Worm (Caenorhabditis elegans): ENCODE results near the gene eif-3.D.
A peak's percentile ranks its signal among the peaks of the same experiment; 100 is the strongest.

Gene eif-3.D

ce11 chrIII:8949147-8949546 lies 22.2 kb downstream of the eif-3.D start:
- no peak for TF ChIP-seq mep-1 (tag; optimal IDR thresholded peaks at IDR 0.05)
- TF ChIP-seq mab-5 (tag; optimal IDR thresholded peaks at IDR 0.05), result no peak
- no peak for TF ChIP-seq nhr-237 (tag; optimal IDR thresholded peaks at IDR 0.05)
- no peak for TF ChIP-seq M03D4.4 (tag; optimal IDR thresholded peaks at IDR 0.05)
- TF ChIP-seq ham-2 (GFP tag; optimal IDR thresholded peaks at IDR 0.05), result no peak
- TF ChIP-seq lin-13 (tag; optimal IDR thresholded peaks at IDR 0.05), result no peak
- TF ChIP-seq unc-120 (tag; optimal IDR thresholded peaks at IDR 0.05; ENCODE audit: poor library complexity, severe bottlenecking), result no peak
- no peak for TF ChIP-seq hlh-1 (tag; optimal IDR thresholded peaks at IDR 0.05)
- TF ChIP-seq flh-1 (GFP tag; optimal IDR thresholded peaks at IDR 0.05), result no peak
- TF ChIP-seq ceh-83 (GFP tag; optimal IDR thresholded peaks at IDR 0.05), result no peak
- no peak for TF ChIP-seq sem-2 (GFP tag; optimal IDR thresholded peaks at IDR 0.05)
- TF ChIP-seq sptf-1 (tag; optimal IDR thresholded peaks at IDR 0.05), result no peak
- no peak for TF ChIP-seq elt-3 (tag; optimal IDR thresholded peaks at IDR 0.05)
- no peak for TF ChIP-seq mls-2 (tag; optimal IDR thresholded peaks at IDR 0.05)
- no peak for TF ChIP-seq tbx-8 (GFP tag; optimal IDR thresholded peaks at IDR 0.05)
- TF ChIP-seq nhr-2 (tag; optimal IDR thresholded peaks at IDR 0.05), result no peak
- TF ChIP-seq elt-1 (tag; optimal IDR thresholded peaks at IDR 0.05; ENCODE audit: borderline replicate concordance, insufficient read depth), result no peak

ce11 chrIII:8946285-8946684 lies 25.1 kb downstream of the eif-3.D start:
- no peak for TF ChIP-seq nhr-12 (tag; optimal IDR thresholded peaks at IDR 0.05)
- TF ChIP-seq nhr-28 (tag; optimal IDR thresholded peaks at IDR 0.05), result no peak
- no peak for TF ChIP-seq elt-3 (tag; optimal IDR thresholded peaks at IDR 0.05)
- no peak for TF ChIP-seq ztf-11 (tag; optimal IDR thresholded peaks at IDR 0.05)
- no peak for TF ChIP-seq unc-62 (GFP tag; optimal IDR thresholded peaks at IDR 0.05)
- no peak for TF ChIP-seq blmp-1 (tag; optimal IDR thresholded peaks at IDR 0.05)
- no peak for TF ChIP-seq lin-32 (GFP tag; optimal IDR thresholded peaks at IDR 0.05)
- no peak for TF ChIP-seq ces-1 (GFP tag; optimal IDR thresholded peaks at IDR 0.05)
- TF ChIP-seq sem-2 (GFP tag; optimal IDR thresholded peaks at IDR 0.05), result no peak
- TF ChIP-seq elt-1 (tag; optimal IDR thresholded peaks at IDR 0.05; ENCODE audit: borderline replicate concordance, insufficient read depth), result no peak
- no peak for TF ChIP-seq mab-5 (tag; optimal IDR thresholded peaks at IDR 0.05)

ce11 chrIII:8944357-8944756 lies 27.0 kb downstream of the eif-3.D start, which contains the start of gene dhrr-1:
dhrr-1 (plus strand) TSS chrIII:8944657.
- no peak for TF ChIP-seq cnd-1 (tag; optimal IDR thresholded peaks at IDR 0.05)
- no peak for TF ChIP-seq lin-13 (tag; optimal IDR thresholded peaks at IDR 0.05)
- no peak for TF ChIP-seq nhr-28 (tag; optimal IDR thresholded peaks at IDR 0.05)
- TF ChIP-seq nhr-12 (tag; optimal IDR thresholded peaks at IDR 0.05), result no peak
- no peak for TF ChIP-seq snpc-4 (tag; optimal IDR thresholded peaks at IDR 0.05)
- TF ChIP-seq blmp-1 (tag; optimal IDR thresholded peaks at IDR 0.05), result no peak
- no peak for TF ChIP-seq pha-4 (tag; optimal IDR thresholded peaks at IDR 0.05)
- no peak for TF ChIP-seq lsy-2 (tag; optimal IDR thresholded peaks at IDR 0.05)
- no peak for TF ChIP-seq unc-120 (tag; optimal IDR thresholded peaks at IDR 0.05; ENCODE audit: poor library complexity, severe bottlenecking)

ce11 chrIII:8937571-8937970 lies 33.8 kb downstream of the eif-3.D start:
- TF ChIP-seq lsy-2 (tag; optimal IDR thresholded peaks at IDR 0.05) (peak; percentile 17), nhr-237 (tag; optimal IDR thresholded peaks at IDR 0.05) (peak; percentile 21), elt-1 (tag; optimal IDR thresholded peaks at IDR 0.05; ENCODE audit: borderline replicate concordance, insufficient read depth) (peak; percentile 28), sptf-1 (tag; optimal IDR thresholded peaks at IDR 0.05) (peak; percentile 96), blmp-1 (tag; optimal IDR thresholded peaks at IDR 0.05) (no peak), sem-2 (GFP tag; optimal IDR thresholded peaks at IDR 0.05) (peak; percentile 86), ztf-11 (tag; optimal IDR thresholded peaks at IDR 0.05) (peak; percentile 42), mls-2 (tag; optimal IDR thresholded peaks at IDR 0.05) (peak; percentile 97), ces-1 (GFP tag; optimal IDR thresholded peaks at IDR 0.05) (no peak), hlh-1 (tag; optimal IDR thresholded peaks at IDR 0.05) (peak; percentile 62), lin-32 (GFP tag; optimal IDR thresholded peaks at IDR 0.05) (peak; percentile 93), ceh-39 (tag; optimal IDR thresholded peaks at IDR 0.05) (peak; percentile 31), pha-4 (tag; optimal IDR thresholded peaks at IDR 0.05) (peak; percentile 69), ceh-43 (GFP tag; optimal IDR thresholded peaks at IDR 0.05) (peak; percentile 89), nhr-76 (tag; optimal IDR thresholded peaks at IDR 0.05) (no peak), nhr-12 (tag; optimal IDR thresholded peaks at IDR 0.05) (no peak), tbx-8 (GFP tag; optimal IDR thresholded peaks at IDR 0.05) (peak; percentile 70), drap-1 (GFP tag; optimal IDR thresholded peaks at IDR 0.05) (peak; percentile 95), unc-120 (tag; optimal IDR thresholded peaks at IDR 0.05; ENCODE audit: poor library complexity, severe bottlenecking) (peak; percentile 88), zip-8 (tag; optimal IDR thresholded peaks at IDR 0.05) (peak; percentile 29), cnd-1 (tag; optimal IDR thresholded peaks at IDR 0.05) (peak; percentile 96), mab-5 (tag; optimal IDR thresholded peaks at IDR 0.05) (no peak), flh-1 (GFP tag; optimal IDR thresholded peaks at IDR 0.05) (peak; percentile 84), unc-39 (tag; optimal IDR thresholded peaks at IDR 0.05) (peak; percentile 66), M03D4.4 (tag; optimal IDR thresholded peaks at IDR 0.05) (peak; percentile 96), mep-1 (tag; optimal IDR thresholded peaks at IDR 0.05) (no peak), snpc-4 (tag; optimal IDR thresholded peaks at IDR 0.05) (no peak), ceh-83 (GFP tag; optimal IDR thresholded peaks at IDR 0.05) (peak; percentile 53), elt-3 (tag; optimal IDR thresholded peaks at IDR 0.05) (peak; percentile 45), nhr-28 (tag; optimal IDR thresholded peaks at IDR 0.05) (peak; percentile 50), unc-62 (GFP tag; optimal IDR thresholded peaks at IDR 0.05) (peak; percentile 50), lin-13 (tag; optimal IDR thresholded peaks at IDR 0.05) (peak; percentile 34), bed-3 (GFP tag; optimal IDR thresholded peaks at IDR 0.05) (peak; percentile 77), nhr-2 (tag; optimal IDR thresholded peaks at IDR 0.05) (no peak), ham-2 (GFP tag; optimal IDR thresholded peaks at IDR 0.05) (peak; percentile 94)
